Fruit fly (Drosophila melanogaster): ENCODE measurements around the gene Pomp.

The Pomp gene

DNA sequence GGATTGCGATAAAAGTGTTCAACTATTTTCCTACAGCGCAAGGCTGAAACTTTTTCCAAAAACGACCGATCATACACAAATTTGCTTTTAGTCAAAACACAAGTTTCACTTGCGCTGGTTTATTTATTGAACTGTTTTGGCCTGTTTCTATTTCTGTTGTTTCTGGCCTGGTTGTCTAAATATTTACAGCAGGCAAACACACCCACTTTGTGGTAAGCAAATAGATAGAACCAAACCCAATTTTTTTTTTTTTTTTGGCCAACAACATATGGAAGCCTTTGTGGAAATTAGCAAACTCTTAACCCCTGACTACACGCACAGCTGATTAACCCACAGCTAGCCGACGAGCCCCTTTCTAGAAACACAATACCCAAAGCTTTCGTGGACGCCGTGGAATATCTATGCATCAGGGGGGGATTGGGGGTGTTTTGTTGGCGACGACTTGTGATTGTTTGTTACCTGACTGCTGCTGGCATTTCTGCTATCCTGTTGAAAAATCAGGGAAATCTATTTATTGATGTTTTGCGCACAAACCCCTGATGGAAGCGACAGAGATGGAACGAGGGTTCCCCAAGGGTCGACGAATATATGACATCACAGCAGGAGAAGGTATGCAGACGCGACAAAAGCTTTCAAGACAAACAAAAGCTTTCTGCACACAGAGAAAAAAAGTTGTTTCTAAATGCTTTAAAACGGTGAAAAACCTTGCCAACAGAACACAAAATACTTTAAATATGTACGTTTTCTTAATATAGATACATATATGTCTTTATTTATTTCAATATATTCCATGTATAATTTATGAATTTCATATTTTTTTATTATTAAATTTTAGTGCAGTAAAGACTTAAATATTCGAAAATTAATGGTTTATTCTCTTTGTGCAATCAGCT lies 20.4 kb downstream of the Pomp start (continued):
- TF ChIP-seq Ada2b (GFP tag; IDR thresholded peaks at IDR 0.05) (peak; percentile 39; the same call in 1 of the 2 replicates), CG7928 (GFP tag; optimal IDR thresholded peaks at IDR 0.05) (peak; percentile 23), CG2712 (tag; optimal IDR thresholded peaks at IDR 0.05) (peak; percentile 56), Jarid2 (GFP tag; optimal IDR thresholded peaks at IDR 0.05) (no peak), CG2116 (GFP tag; optimal IDR thresholded peaks at IDR 0.05) (no peak), ftz-f1 (GFP tag; optimal IDR thresholded peaks at IDR 0.05) (no peak), CG17361 (GFP tag; IDR thresholded peaks at IDR 0.05) (peak; percentile 44; the same call in 2 of the 3 replicates), CG13894 (tag; optimal IDR thresholded peaks at IDR 0.05) (peak; percentile 49), row (GFP tag; IDR thresholded peaks at IDR 0.05) (peak; percentile 85), CG18011 (GFP tag; optimal IDR thresholded peaks at IDR 0.05) (peak; percentile 52), CG7271 (tag; optimal IDR thresholded peaks at IDR 0.05) (peak; percentile 1), HHEX (GFP tag; optimal IDR thresholded peaks at IDR 0.05) (peak; percentile 68), CG6683 (GFP tag; optimal IDR thresholded peaks at IDR 0.05) (peak; percentile 13), bcd (GFP tag; optimal IDR thresholded peaks at IDR 0.05) (peak; percentile 20), Dip3 (GFP tag; optimal IDR thresholded peaks at IDR 0.05) (no peak), Rfx (GFP tag; IDR thresholded peaks at IDR 0.05) (peak; percentile 65), sd (tag; optimal IDR thresholded peaks at IDR 0.05) (peak; percentile 25), stc (GFP tag; IDR thresholded peaks at IDR 0.05) (0 out of 2 replicates have a peak, but pooled peaks have one; percentile 8), NK7.1 (GFP tag; optimal IDR thresholded peaks at IDR 0.05) (peak; percentile 30), tna (GFP tag; IDR thresholded peaks at IDR 0.05; ENCODE audit: partially characterized antibody) (no peak), CG10321 (GFP tag; IDR thresholded peaks at IDR 0.05) (0 out of 2 replicates have a peak, but pooled peaks have one; percentile 3), Adf1 (GFP tag; IDR thresholded peaks at IDR 0.05) (peak; percentile 20; the same call in 1 of the 2 replicates), CG2678 (tag; optimal IDR thresholded peaks at IDR 0.05) (peak; percentile 75), ci (GFP tag; IDR thresholded peaks at IDR 0.05) (peak; percentile 8; the same call in 2 of the 3 replicates), tup (GFP tag; optimal IDR thresholded peaks at IDR 0.05) (peak; percentile 29), Trl (optimal IDR thresholded peaks at IDR 0.05) (peak in 1 of 2 experiments; percentile 50), Trl (GFP tag; optimal IDR thresholded peaks at IDR 0.05) (peak; percentile 46), CG11398 (GFP tag; optimal IDR thresholded peaks at IDR 0.05) (peak; percentile 10), CG17359 (tag; optimal IDR thresholded peaks at IDR 0.05) (peak; percentile 53), CG9932 (GFP tag; IDR thresholded peaks at IDR 0.05) (peak; percentile 13; the same call in 1 of the 2 replicates), mirr (GFP tag; optimal IDR thresholded peaks at IDR 0.05) (peak; percentile 61), CG10431 (GFP tag; optimal IDR thresholded peaks at IDR 0.05) (no peak), Blimp-1 (GFP tag; optimal IDR thresholded peaks at IDR 0.05) (peak; percentile 46), Sry-δ (GFP tag; optimal IDR thresholded peaks at IDR 0.05) (no peak), nau (GFP tag; optimal IDR thresholded peaks at IDR 0.05) (peak; percentile 74), Doc3 (GFP tag; IDR thresholded peaks at IDR 0.05; ENCODE audit: partially characterized antibody) (no peak), sima (GFP tag; optimal IDR thresholded peaks at IDR 0.05) (no peak), CG31224 (GFP tag; IDR thresholded peaks at IDR 0.05) (peak; percentile 98), CG7839 (tag; optimal IDR thresholded peaks at IDR 0.05) (peak; percentile 63), Six4 (GFP tag; optimal IDR thresholded peaks at IDR 0.05) (peak; percentile 2), org-1 (GFP tag; optimal IDR thresholded peaks at IDR 0.05) (peak; percentile 22), TFAM (GFP tag; optimal IDR thresholded peaks at IDR 0.05) (no peak), dmrt99B (tag; optimal IDR thresholded peaks at IDR 0.05) (peak; percentile 70), Mrtf (GFP tag; IDR thresholded peaks at IDR 0.05) (no peak), Ravus (GFP tag; IDR thresholded peaks at IDR 0.05) (no peak; the same call in 1 of the 2 replicates), Taf1 (GFP tag; IDR thresholded peaks at IDR 0.05) (no peak), Hand (GFP tag; optimal IDR thresholded peaks at IDR 0.05) (peak; percentile 68)
